Fruit fly (Drosophila melanogaster) whole organism, pupa: ENCODE measurements around the gene Gr61a.
A peak's percentile ranks its signal among the peaks of the same experiment; 100 is the strongest.

Source experiments
- CG12605 ChIP-seq: fragments of 200-800 bp; sonication (Bioruptor generic); IDR thresholded peaks from 2 replicates; pipeline ENCODE4 v1.3.6; 2022; ENCODE audit warnings: missing biosample characterization, missing genetic modification characterization
- Pif1B ChIP-seq: fragments of 200-800 bp; sonication (Bioruptor generic); optimal IDR thresholded peaks from 3 replicates; lab custom pipeline; 2016; ENCODE audit warnings: missing biosample characterization, missing genetic modification characterization

- TF ChIP-seq CG12605 (GFP tag; lab: Robert Waterston, UW), result 0 out of 2 replicates have a peak, but pooled peaks have one; percentile 45
- peak; percentile 70 for TF ChIP-seq Pif1B (GFP tag; lab: Kevin White, UChicago)
Observed at dm6 chr3L:822619-823018, 18.6 kb upstream of the Gr61a start.
